Worm (Caenorhabditis elegans): ENCODE measurements around the gene Y25C1A.13.

Gene Y25C1A.13

DNA sequence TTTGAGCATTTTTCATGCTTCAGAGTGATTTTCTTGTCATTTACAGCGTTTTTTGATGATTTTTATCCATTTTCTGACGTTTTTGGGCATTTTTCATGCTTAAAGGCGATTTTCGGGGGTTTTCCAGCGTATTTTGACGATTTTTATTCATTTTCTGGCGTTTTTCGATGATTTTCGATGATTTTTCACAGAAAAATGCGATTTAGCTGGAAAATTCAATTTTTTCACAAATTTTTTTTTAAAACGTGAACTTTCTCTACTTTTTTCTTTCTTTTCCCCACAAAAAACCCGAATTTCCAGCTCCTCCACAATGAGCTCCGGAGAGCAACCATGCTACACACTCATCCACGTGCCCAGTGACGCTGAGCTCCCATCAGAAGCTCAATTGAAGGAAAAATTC, 32.6 kb downstream of the Y25C1A.13 start, which contains the start of gene copb-1 (continued):
- TF ChIP-seq akir-1 (GFP tag; optimal IDR thresholded peaks at IDR 0.05) = no peak

ce11 chrII:3076915-3077314, 34.1 kb downstream of the Y25C1A.13 start, which contains the start of gene Y25C1A.8:
TSS of gene Y25C1A.8 (minus strand) at chrII:3076959.
- TF ChIP-seq akir-1 (GFP tag; optimal IDR thresholded peaks at IDR 0.05) (no peak), mes-4 (tag; optimal IDR thresholded peaks at IDR 0.05) (no peak), snpc-3.4 (tag; optimal IDR thresholded peaks at IDR 0.05) (peak; percentile 59), dox-1 (GFP tag; IDR thresholded peaks at IDR 0.05) (no peak; the same call in 1 of the 2 replicates), hrde-1 (tag; optimal IDR thresholded peaks at IDR 0.05; ENCODE audit: borderline replicate concordance) (no peak), athp-1 (tag; optimal IDR thresholded peaks at IDR 0.05) (peak; percentile 62), mcd-1 (GFP tag; IDR thresholded peaks at IDR 0.05) (peak; percentile 92), lir-1 (GFP tag; conservative IDR thresholded peaks at IDR 0.05) (no peak; the same call in 1 of the 2 replicates), madf-10 (tag; optimal IDR thresholded peaks at IDR 0.05) (peak; percentile 51), ets-4 (GFP tag; optimal IDR thresholded peaks at IDR 0.05) (peak; percentile 78), lin-54 (GFP tag; optimal IDR thresholded peaks at IDR 0.05) (peak; percentile 90), tbp1 (GFP tag; optimal IDR thresholded peaks at IDR 0.05) (peak; percentile 71), rcor-1 (GFP tag; IDR thresholded peaks at IDR 0.05) (no peak; the same call in 1 of the 2 replicates), tlf-1 (GFP tag; optimal IDR thresholded peaks at IDR 0.05) (no peak), attf-6 (GFP tag; IDR thresholded peaks at IDR 0.05) (no peak), ztf-25 (GFP tag; IDR thresholded peaks at IDR 0.05) (no peak), ztf-3 (GFP tag; optimal IDR thresholded peaks at IDR 0.05) (peak; percentile 48), ceh-100 (GFP tag; IDR thresholded peaks at IDR 0.05) (peak; percentile 83), repo-1 (tag; optimal IDR thresholded peaks at IDR 0.05) (peak; percentile 91), ztf-18 (tag; optimal IDR thresholded peaks at IDR 0.05) (peak; percentile 52), T26A5.8 (tag; optimal IDR thresholded peaks at IDR 0.05) (no peak), Y95B8A.8 (GFP tag; IDR thresholded peaks at IDR 0.05) (no peak; the same call in none of the 2 replicates), F37B4.10 (GFP tag; IDR thresholded peaks at IDR 0.05) (no peak), cebp-2 (GFP tag; IDR thresholded peaks at IDR 0.05) (no peak), nfyb-1 (GFP tag; IDR thresholded peaks at IDR 0.05) (peak; percentile 94), Y67H2A.10 (GFP tag; conservative IDR thresholded peaks at IDR 0.05) (no peak), B0019.2 (GFP tag; conservative IDR thresholded peaks at IDR 0.05) (no peak), snpc-4 (GFP tag; optimal IDR thresholded peaks at IDR 0.05) (peak; percentile 63), snpc-4 (tag; optimal IDR thresholded peaks at IDR 0.05) (peak in 3 of 4 experiments; percentile 71 to 73 (median 73)), sea-2 (GFP tag; IDR thresholded peaks at IDR 0.05) (no peak), somi-1 (GFP tag; optimal IDR thresholded peaks at IDR 0.05) (no peak), dpl-1 (GFP tag; optimal IDR thresholded peaks at IDR 0.05) (peak; percentile 37), dpff-1 (tag; optimal IDR thresholded peaks at IDR 0.05) (no peak), F49E8.2 (tag; optimal IDR thresholded peaks at IDR 0.05; ENCODE audit: insufficient read depth) (peak; percentile 70), let-607 (tag; optimal IDR thresholded peaks at IDR 0.05) (peak; percentile 97 to 98), lsl-1 (GFP tag; optimal IDR thresholded peaks at IDR 0.05) (peak; percentile 97), unc-130 (GFP tag; optimal IDR thresholded peaks at IDR 0.05) (no peak), pbrm-1 (GFP tag; IDR thresholded peaks at IDR 0.05) (peak; percentile 96), lin-40 (tag; optimal IDR thresholded peaks at IDR 0.05) (peak; percentile 94), B0035.1 (tag; optimal IDR thresholded peaks at IDR 0.05) (peak; percentile 40), hlh-12 (tag; optimal IDR thresholded peaks at IDR 0.05) (no peak), Y53G8AR.9 (GFP tag; conservative IDR thresholded peaks at IDR 0.05) (peak; percentile 93), bed-2 (GFP tag; IDR thresholded peaks at IDR 0.05) (no peak), ztf-6 (GFP tag; IDR thresholded peaks at IDR 0.05) (no peak), ztf-26 (tag; optimal IDR thresholded peaks at IDR 0.05) (peak; percentile 83), T07F8.4 (tag; optimal IDR thresholded peaks at IDR 0.05) (no peak), K12H6.12 (tag; optimal IDR thresholded peaks at IDR 0.05) (peak; percentile 70)

Measured in whole organism, young adult.